Fruit fly (Drosophila melanogaster) whole organism, embryonic: ENCODE data around the gene CG31960.

Source experiments
- ATbp ChIP-seq: fragments of 200-800 bp; sonication (Bioruptor generic); optimal IDR thresholded peaks from 2 replicates; lab custom pipeline; 2017; ENCODE audit warnings: missing biosample characterization, mild to moderate bottlenecking, missing genetic modification characterization, missing genetic modification reagents
- Abd-B ChIP-seq: fragments of 200-800 bp; sonication (Bioruptor generic); optimal IDR thresholded peaks from 2 replicates; lab custom pipeline; 2018; ENCODE audit warnings: missing biosample characterization, mild to moderate bottlenecking, missing genetic modification characterization, moderate library complexity
- CG10321 ChIP-seq: fragments of 200-800 bp; sonication (Bioruptor generic); IDR thresholded peaks from 2 replicates; pipeline ENCODE4 v1.3.6; 2022; ENCODE audit warnings: missing biosample characterization, missing genetic modification characterization
- CG10462 ChIP-seq: fragments of 200-800 bp; sonication (Bioruptor generic); optimal IDR thresholded peaks from 2 replicates; lab custom pipeline; 2016; ENCODE audit warnings: missing biosample characterization, missing genetic modification characterization
- CG10654 ChIP-seq: fragments of 200-800 bp; sonication (Bioruptor generic); optimal IDR thresholded peaks from 2 replicates; lab custom pipeline; 2016; ENCODE audit warnings: missing biosample characterization, missing genetic modification characterization
- CG10979 ChIP-seq: fragments of 200-800 bp; sonication (Bioruptor generic); optimal IDR thresholded peaks from 2 replicates; lab custom pipeline; 2018; ENCODE audit warnings: missing biosample characterization, mild to moderate bottlenecking, missing genetic modification characterization, moderate library complexity
- CG13123 ChIP-seq: fragments of 200-800 bp; sonication (Bioruptor generic); optimal IDR thresholded peaks from 2 replicates; lab custom pipeline; 2016; ENCODE audit warnings: missing biosample characterization, missing genetic modification characterization
- CG14965 ChIP-seq: fragments of 200-800 bp; sonication (Bioruptor generic); optimal IDR thresholded peaks from 2 replicates; lab custom pipeline; 2016; ENCODE audit warnings: missing biosample characterization, missing genetic modification characterization, borderline replicate concordance
- CG2120 ChIP-seq: fragments of 200-800 bp; sonication (Bioruptor generic); optimal IDR thresholded peaks from 3 replicates; lab custom pipeline; 2016; ENCODE audit warnings: missing biosample characterization, missing genetic modification characterization
- CG2199 ChIP-seq: fragments of 200-800 bp; sonication (Bioruptor generic); IDR thresholded peaks from 3 replicates; pipeline ENCODE4 v1.3.6; 2022; ENCODE audit warnings: missing biosample characterization, missing genetic modification characterization
- CG32767 ChIP-seq: fragments of 200-800 bp; sonication (Bioruptor generic); IDR thresholded peaks from 2 replicates; pipeline ENCODE4 v1.3.6; 2022; ENCODE audit warnings: missing biosample characterization, missing genetic modification characterization
- CG3838 ChIP-seq: fragments of 200-800 bp; sonication (Bioruptor generic); optimal IDR thresholded peaks from 3 replicates; lab custom pipeline; 2016; ENCODE audit warnings: missing biosample characterization, missing genetic modification characterization
- CG6654 ChIP-seq: fragments of 200-800 bp; sonication (Bioruptor generic); optimal IDR thresholded peaks from 2 replicates; lab custom pipeline; 2017; ENCODE audit warnings: missing biosample characterization, mild to moderate bottlenecking, missing genetic modification characterization
- CG6813 ChIP-seq: fragments of 200-800 bp; sonication (Bioruptor generic); optimal IDR thresholded peaks from 2 replicates; lab custom pipeline; 2017; ENCODE audit warnings: missing biosample characterization, missing genetic modification characterization, mild to moderate bottlenecking, moderate library complexity, missing genetic modification reagents
- CG8478 ChIP-seq: fragments of >200 bp; optimal IDR thresholded peaks from 2 replicates; lab custom pipeline; 2018
- CG9609 ChIP-seq: fragments of 200-800 bp; sonication (Bioruptor generic); optimal IDR thresholded peaks from 3 replicates; lab custom pipeline; 2016; ENCODE audit warnings: missing biosample characterization, missing genetic modification characterization
- CoRest ChIP-seq: fragments of 200-800 bp; sonication (Bioruptor generic); optimal IDR thresholded peaks from 3 replicates; lab custom pipeline; 2018; ENCODE audit warnings: missing biosample characterization, mild to moderate bottlenecking, missing genetic modification characterization, moderate library complexity
- D19A ChIP-seq: fragments of 200-800 bp; optimal IDR thresholded peaks from 3 replicates; lab custom pipeline; 2019; ENCODE audit warnings: missing biosample characterization, mild to moderate bottlenecking, missing genetic modification characterization, moderate library complexity
- Drgx ChIP-seq: fragments of 200-800 bp; sonication (Bioruptor generic); IDR thresholded peaks from 2 replicates; pipeline ENCODE4 v1.3.6; 2022; ENCODE audit warnings: missing biosample characterization, missing genetic modification characterization
- E2f2 ChIP-seq: fragments of 200-800 bp; sonication (Bioruptor generic); IDR thresholded peaks from 2 replicates; pipeline ENCODE4 v1.3.6; 2022; ENCODE audit warnings: missing biosample characterization, missing genetic modification characterization
- ERR ChIP-seq: fragments of 200-800 bp; sonication (Bioruptor generic); optimal IDR thresholded peaks from 2 replicates; lab custom pipeline; 2016; ENCODE audit warnings: missing biosample characterization, missing genetic modification characterization
- Ets65A ChIP-seq: fragments of 200-800 bp; sonication (Bioruptor generic); peaks from one replicate; lab custom pipeline; 2016; ENCODE audit warnings: missing biosample characterization, missing genetic modification characterization
- HLH54F ChIP-seq: fragments of 200-800 bp; sonication (Bioruptor generic); optimal IDR thresholded peaks from 3 replicates; lab custom pipeline; 2016; ENCODE audit warnings: missing biosample characterization, missing genetic modification characterization
- Hey ChIP-seq: fragments of 200-800 bp; sonication (Bioruptor generic); optimal IDR thresholded peaks from 3 replicates; lab custom pipeline; 2018; ENCODE audit warnings: missing biosample characterization, mild to moderate bottlenecking, missing genetic modification characterization
- Jarid2 ChIP-seq: fragments of 200-800 bp; sonication (Bioruptor generic); optimal IDR thresholded peaks from 3 replicates; lab custom pipeline; 2017; ENCODE audit warnings: mild to moderate bottlenecking, missing biosample characterization, missing genetic modification reagents, missing genetic modification characterization
- MTF-1 ChIP-seq: fragments of 200-800 bp; sonication (Bioruptor generic); optimal IDR thresholded peaks from 2 replicates; lab custom pipeline; 2018; ENCODE audit warnings: missing biosample characterization, mild to moderate bottlenecking, missing genetic modification characterization, borderline replicate concordance
- NC2β ChIP-seq: fragments of 200-800 bp; sonication (Bioruptor generic); optimal IDR thresholded peaks from 2 replicates; lab custom pipeline; 2016; ENCODE audit warnings: missing biosample characterization, missing genetic modification characterization
- Nf-YB ChIP-seq: fragments of 200-800 bp; sonication (Bioruptor generic); optimal IDR thresholded peaks from 3 replicates; lab custom pipeline; 2019; ENCODE audit warnings: missing biosample characterization, mild to moderate bottlenecking, missing genetic modification characterization, moderate library complexity
- Ptx1 ChIP-seq: fragments of 200-800 bp; sonication (Bioruptor generic); IDR thresholded peaks from 2 replicates; pipeline ENCODE4 v1.3.6; 2022; ENCODE audit warnings: missing biosample characterization, missing genetic modification characterization
- Side ChIP-seq: fragments of 200-800 bp; sonication (Bioruptor generic); optimal IDR thresholded peaks from 2 replicates; lab custom pipeline; 2016; ENCODE audit warnings: missing biosample characterization, missing genetic modification characterization
- Sry-β ChIP-seq: fragments of 200-800 bp; sonication (Bioruptor generic); optimal IDR thresholded peaks from 2 replicates; lab custom pipeline; 2018; ENCODE audit warnings: missing biosample characterization, mild to moderate bottlenecking, missing genetic modification characterization, moderate library complexity
- Trl ChIP-seq, 3 experiments: fragments of >200 bp in 2 of 3; fragments of 200-800 bp in 1 of 3; sonication (Bioruptor generic) in 1 of 3; optimal IDR thresholded peaks; 2 replicates in 1 of 3; 3 replicates in 2 of 3; lab custom pipeline; 2016 to 2017; ENCODE audit warnings: missing biosample characterization in 1 of 3, missing genetic modification characterization in 1 of 3
- Xrp1 ChIP-seq: fragments of 200-800 bp; sonication (Bioruptor generic); IDR thresholded peaks from 2 replicates; pipeline ENCODE4 v1.3.6; 2022; ENCODE audit warnings: missing biosample characterization, missing genetic modification characterization
- br ChIP-seq: fragments of >200 bp; optimal IDR thresholded peaks from 2 replicates; lab custom pipeline; 2017
- dmrt99B ChIP-seq: fragments of 200-800 bp; sonication (Bioruptor generic); optimal IDR thresholded peaks from 2 replicates; lab custom pipeline; 2018; ENCODE audit warnings: missing biosample characterization, mild to moderate bottlenecking, missing genetic modification characterization, moderate library complexity
- gce ChIP-seq: fragments of 200-800 bp; sonication (Bioruptor generic); IDR thresholded peaks from 3 replicates; pipeline ENCODE4 v1.3.6; 2022; ENCODE audit warnings: missing biosample characterization, missing genetic modification characterization
- gsb-n ChIP-seq: fragments of 200-800 bp; sonication (Bioruptor generic); optimal IDR thresholded peaks from 3 replicates; lab custom pipeline; 2018; ENCODE audit warnings: missing biosample characterization, mild to moderate bottlenecking, missing genetic modification characterization
- kah ChIP-seq: fragments of 200-800 bp; sonication (Bioruptor generic); optimal IDR thresholded peaks from 2 replicates; lab custom pipeline; 2018; ENCODE audit warnings: missing biosample characterization, mild to moderate bottlenecking, missing genetic modification characterization
- nerfin-1 ChIP-seq: fragments of 200-800 bp; sonication (Bioruptor generic); optimal IDR thresholded peaks from 3 replicates; lab custom pipeline; 2019; ENCODE audit warnings: missing biosample characterization, mild to moderate bottlenecking, missing genetic modification characterization, moderate library complexity
- onecut ChIP-seq: fragments of 200-800 bp; sonication (Bioruptor generic); IDR thresholded peaks from 2 replicates; pipeline ENCODE4 v1.3.6; 2022; ENCODE audit warnings: missing biosample characterization, missing genetic modification characterization
- prd ChIP-seq, 3 experiments: fragments of >200 bp in 2 of 3; fragments of 200-800 bp in 1 of 3; sonication (Bioruptor generic) in 1 of 3; optimal IDR thresholded peaks in 2 of 3; IDR thresholded peaks in 1 of 3; 2 replicates in 2 of 3; 3 replicates in 1 of 3; pipeline versions ENCODE4 v1.3.6 to Lab custom; 2017 to 2022; ENCODE audit warnings: missing biosample characterization in 1 of 3, missing genetic modification characterization in 1 of 3
- pum ChIP-seq: fragments of 200-800 bp; sonication (Bioruptor generic); optimal IDR thresholded peaks from 2 replicates; lab custom pipeline; 2016; ENCODE audit warnings: missing biosample characterization, missing genetic modification characterization
- run ChIP-seq: fragments of 200-800 bp; sonication (Bioruptor generic); optimal IDR thresholded peaks from 3 replicates; lab custom pipeline; 2018; ENCODE audit warnings: missing biosample characterization, mild to moderate bottlenecking, missing genetic modification characterization
- slp2 ChIP-seq: fragments of 200-800 bp; sonication (Bioruptor generic); optimal IDR thresholded peaks from 2 replicates; lab custom pipeline; 2016; ENCODE audit warnings: missing biosample characterization, missing genetic modification characterization
- tap ChIP-seq: fragments of 200-800 bp; optimal IDR thresholded peaks from 3 replicates; lab custom pipeline; 2019; ENCODE audit warnings: missing biosample characterization, mild to moderate bottlenecking, missing genetic modification characterization, moderate library complexity
- unc-4 ChIP-seq: fragments of 200-800 bp; sonication (Bioruptor generic); IDR thresholded peaks from 2 replicates; pipeline ENCODE4 v1.3.6; 2022; ENCODE audit warnings: missing biosample characterization, missing genetic modification characterization; ENCODE audit not compliant: partially characterized antibody
- vvl ChIP-seq: fragments of 200-800 bp; sonication (Bioruptor generic); IDR thresholded peaks from 2 replicates; pipeline ENCODE4 v1.3.6; 2022; ENCODE audit warnings: missing biosample characterization, missing genetic modification characterization
- wdn ChIP-seq: fragments of 200-800 bp; sonication (Bioruptor generic); IDR thresholded peaks from 2 replicates; pipeline ENCODE4 v1.3.6; 2022; ENCODE audit warnings: missing biosample characterization, missing genetic modification characterization

Gene CG31960

dm6 chr2L:3825413-3825812 lies 40.7 kb downstream of the CG31960 start, which contains the start of gene slp1 (continued):
- TF ChIP-seq CG6654 (no peak), Nf-YB (peak; percentile 97), CG8478 (lab: Kevin White, UChicago) (no peak), dmrt99B (tag; lab: Kevin White, UChicago) (no peak), CG10321 (GFP tag; lab: Robert Waterston, UW) (peak; percentile 92), Xrp1 (GFP tag; lab: Robert Waterston, UW) (no peak), br (lab: Kevin White, UChicago) (no peak), Hey (tag; lab: Kevin White, UChicago) (no peak), Drgx (GFP tag; lab: Robert Waterston, UW) (no peak), ERR (GFP tag; lab: Kevin White, UChicago) (no peak), Jarid2 (GFP tag; lab: Kevin White, UChicago) (peak; percentile 94), run (no peak), wdn (GFP tag; lab: Robert Waterston, UW) (no peak), CG3838 (no peak), prd (optimal IDR thresholded peaks at IDR 0.05; lab: Kevin White, UChicago) (no peak), prd (GFP tag; IDR thresholded peaks at IDR 0.05; lab: Robert Waterston, UW) (no peak; the same call in 2 of the 3 replicates), CG32767 (no peak), CG14965 (GFP tag; lab: Kevin White, UChicago) (no peak), gce (GFP tag; lab: Robert Waterston, UW) (no peak)

dm6 chr2L:3827406-3828133 lies 42.8 kb downstream of the CG31960 start:
- TF ChIP-seq CG2199 (GFP tag; lab: Robert Waterston, UW) = peak; percentile 78; the same call in 2 of the 3 replicates
- no peak for TF ChIP-seq kah (GFP tag; lab: Kevin White, UChicago)
- TF ChIP-seq CG13123 (GFP tag; lab: Kevin White, UChicago) = peak; percentile 23
- peak; percentile 95 for TF ChIP-seq CG10979 (tag; lab: Kevin White, UChicago)
- peak; percentile 49 for TF ChIP-seq Abd-B (GFP tag; lab: Kevin White, UChicago)
- peak; percentile 27 for TF ChIP-seq Side (GFP tag; lab: Kevin White, UChicago)
- peak; percentile 16 for TF ChIP-seq CG9609
- peak; percentile 71 for TF ChIP-seq pum
- TF ChIP-seq HLH54F = peak; percentile 21
- peak; percentile 62 for TF ChIP-seq vvl
- no peak for TF ChIP-seq CG2120
- TF ChIP-seq CG10462 (GFP tag; lab: Kevin White, UChicago) = peak; percentile 58
- TF ChIP-seq E2f2 (GFP tag; lab: Robert Waterston, UW) = peak; percentile 29; the same call in 1 of the 2 replicates
- no peak for TF ChIP-seq unc-4
- TF ChIP-seq Sry-β (GFP tag; lab: Kevin White, UChicago) = peak; percentile 13
- TF ChIP-seq ATbp = no peak
- TF ChIP-seq CoRest (tag; lab: Kevin White, UChicago) = peak; percentile 86
- peak; percentile 92 for TF ChIP-seq gsb-n
- peak; percentile 69 for TF ChIP-seq NC2β (GFP tag; lab: Kevin White, UChicago)
- peak; percentile 59 for TF ChIP-seq CG10654
- peak; percentile 94 for TF ChIP-seq Ets65A
- TF ChIP-seq CG10321 (GFP tag; lab: Robert Waterston, UW) = no peak
- peak; percentile 60 for TF ChIP-seq CG6813
- TF ChIP-seq tap (tag; lab: Kevin White, UChicago) = peak; percentile 57
- peak; percentile 51 for TF ChIP-seq onecut (GFP tag; lab: Robert Waterston, UW)
- TF ChIP-seq D19A (tag; lab: Kevin White, UChicago) = peak; percentile 87
- peak; percentile 71 for TF ChIP-seq Nf-YB
- no peak for TF ChIP-seq Trl (optimal IDR thresholded peaks at IDR 0.05; lab: Kevin White, UChicago)
- TF ChIP-seq Trl (GFP tag; optimal IDR thresholded peaks at IDR 0.05; lab: Kevin White, UChicago) = peak; percentile 55
- TF ChIP-seq slp2 (GFP tag; lab: Kevin White, UChicago) = peak; percentile 38
- peak; percentile 81 for TF ChIP-seq nerfin-1 (tag; lab: Kevin White, UChicago)
- peak; percentile 19 for TF ChIP-seq MTF-1 (GFP tag; lab: Kevin White, UChicago)
- peak; percentile 32; the same call in 1 of the 2 replicates for TF ChIP-seq Ptx1
